Fruit fly (Drosophila melanogaster) whole organism, prepupa: ENCODE measurements around the gene Cpr66Cb.

Experiments used
- Blimp-1 ChIP-seq: fragments of 200-800 bp; sonication (Bioruptor generic); optimal IDR thresholded peaks from 3 replicates; lab custom pipeline; 2017; ENCODE audit warnings: missing biosample characterization, missing genetic modification characterization, mild to moderate bottlenecking, moderate library complexity, missing genetic modification reagents
- CG10631 ChIP-seq: fragments of 200-800 bp; sonication (Bioruptor generic); optimal IDR thresholded peaks from 2 replicates; lab custom pipeline; 2016; ENCODE audit warnings: missing biosample characterization, missing genetic modification characterization
- CG11294 ChIP-seq: fragments of 200-800 bp; sonication (Bioruptor generic); IDR thresholded peaks from 2 replicates; pipeline ENCODE4 v1.3.6; 2022; ENCODE audit warnings: missing biosample characterization, missing genetic modification characterization
- CG11762 ChIP-seq: fragments of 200-800 bp; sonication (Bioruptor generic); optimal IDR thresholded peaks from 3 replicates; lab custom pipeline; 2016; ENCODE audit warnings: missing biosample characterization, missing genetic modification characterization; ENCODE audit not compliant: insufficient read depth
- CG11902 ChIP-seq: fragments of 200-800 bp; sonication (Bioruptor generic); optimal IDR thresholded peaks from 3 replicates; lab custom pipeline; 2016; ENCODE audit warnings: missing biosample characterization, missing genetic modification characterization
- CG15336 ChIP-seq: fragments of 200-800 bp; sonication (Bioruptor generic); IDR thresholded peaks from 2 replicates; pipeline ENCODE4 v1.3.6; 2022; ENCODE audit warnings: missing biosample characterization, missing genetic modification characterization
- CG1621 ChIP-seq: fragments of 200-800 bp; sonication (Bioruptor generic); optimal IDR thresholded peaks from 3 replicates; lab custom pipeline; 2018; ENCODE audit warnings: missing biosample characterization, mild to moderate bottlenecking, missing genetic modification characterization
- CG3032 ChIP-seq: fragments of 200-800 bp; optimal IDR thresholded peaks from 2 replicates; lab custom pipeline; 2019; ENCODE audit warnings: missing biosample characterization, mild to moderate bottlenecking, missing genetic modification characterization, moderate library complexity
- CG31627 ChIP-seq: fragments of 200-800 bp; sonication (Bioruptor generic); optimal IDR thresholded peaks from 3 replicates; lab custom pipeline; 2016; ENCODE audit warnings: missing biosample characterization, missing genetic modification characterization
- CG32006 ChIP-seq: fragments of 200-800 bp; sonication (Bioruptor generic); optimal IDR thresholded peaks from 3 replicates; lab custom pipeline; 2017; ENCODE audit warnings: missing biosample characterization, mild to moderate bottlenecking, missing genetic modification characterization
- CG34406 ChIP-seq: fragments of 200-800 bp; sonication (Bioruptor generic); optimal IDR thresholded peaks from 3 replicates; lab custom pipeline; 2016; ENCODE audit warnings: missing biosample characterization, missing genetic modification characterization
- CG3919 ChIP-seq: fragments of 200-800 bp; sonication (Bioruptor generic); optimal IDR thresholded peaks from 3 replicates; lab custom pipeline; 2016; ENCODE audit warnings: missing biosample characterization, missing genetic modification characterization
- CG4318 ChIP-seq: fragments of 200-800 bp; sonication (Bioruptor generic); optimal IDR thresholded peaks from 3 replicates; lab custom pipeline; 2017; ENCODE audit warnings: missing biosample characterization, mild to moderate bottlenecking, missing genetic modification characterization
- CG6163 ChIP-seq: fragments of 200-800 bp; sonication (Bioruptor generic); IDR thresholded peaks from 3 replicates; pipeline ENCODE4 v1.3.6; 2022; ENCODE audit warnings: missing biosample characterization, missing genetic modification characterization
- CG6276 ChIP-seq: fragments of 200-800 bp; sonication (Bioruptor generic); optimal IDR thresholded peaks from 2 replicates; lab custom pipeline; 2017; ENCODE audit warnings: missing biosample characterization, mild to moderate bottlenecking, missing genetic modification characterization
- CG6792 ChIP-seq: fragments of 200-800 bp; sonication (Bioruptor generic); optimal IDR thresholded peaks from 3 replicates; lab custom pipeline; 2016; ENCODE audit warnings: missing biosample characterization, missing genetic modification characterization
- CG6854 ChIP-seq: fragments of 200-800 bp; sonication (Bioruptor generic); optimal IDR thresholded peaks from 2 replicates; lab custom pipeline; 2017; ENCODE audit warnings: missing biosample characterization, mild to moderate bottlenecking, missing genetic modification characterization
- CG7368 ChIP-seq: fragments of 200-800 bp; sonication (Bioruptor generic); optimal IDR thresholded peaks from 3 replicates; lab custom pipeline; 2016; ENCODE audit warnings: missing biosample characterization, missing genetic modification characterization
- CG8119 ChIP-seq: fragments of 200-800 bp; sonication (Bioruptor generic); IDR thresholded peaks from 3 replicates; pipeline ENCODE4 v1.3.6; 2022; ENCODE audit warnings: missing biosample characterization, missing genetic modification characterization
- CG9139 ChIP-seq: fragments of 200-800 bp; sonication (Bioruptor generic); optimal IDR thresholded peaks from 3 replicates; lab custom pipeline; 2017; ENCODE audit warnings: missing biosample characterization, mild to moderate bottlenecking, missing genetic modification characterization
- Eip75B ChIP-seq: fragments of 200-800 bp; sonication (Bioruptor generic); optimal IDR thresholded peaks from 3 replicates; lab custom pipeline; 2016; ENCODE audit warnings: missing biosample characterization, missing genetic modification characterization
- Eip78C ChIP-seq: fragments of 200-800 bp; sonication (Bioruptor generic); peaks from one replicate; lab custom pipeline; 2016; ENCODE audit warnings: missing biosample characterization, missing genetic modification characterization
- Eip93F ChIP-seq: fragments of 200-800 bp; sonication (Bioruptor generic); optimal IDR thresholded peaks from 2 replicates; lab custom pipeline; 2016; ENCODE audit warnings: missing biosample characterization, mild to moderate bottlenecking, missing genetic modification characterization
- Ets21C ChIP-seq: fragments of 200-800 bp; sonication (Bioruptor generic); optimal IDR thresholded peaks from 3 replicates; lab custom pipeline; 2016; ENCODE audit warnings: missing biosample characterization, missing genetic modification characterization
- Ets96B ChIP-seq: fragments of 200-800 bp; optimal IDR thresholded peaks from 2 replicates; lab custom pipeline; 2019; ENCODE audit warnings: missing biosample characterization, mild to moderate bottlenecking, missing genetic modification characterization, moderate library complexity
- Gug ChIP-seq: fragments of 200-800 bp; sonication (Bioruptor generic); IDR thresholded peaks from 2 replicates; pipeline ENCODE4 v1.3.6; 2022; ENCODE audit warnings: missing biosample characterization, missing genetic modification characterization
- Hr38 ChIP-seq: sonication (Bioruptor generic); optimal IDR thresholded peaks from 2 replicates; lab custom pipeline; 2016; ENCODE audit warnings: missing biosample characterization, missing genetic modification characterization
- Hr4 ChIP-seq: fragments of 200-800 bp; sonication (Bioruptor generic); optimal IDR thresholded peaks from 3 replicates; lab custom pipeline; 2016; ENCODE audit warnings: missing biosample characterization, missing genetic modification characterization
- Lpt ChIP-seq: fragments of 200-800 bp; sonication (Bioruptor generic); optimal IDR thresholded peaks from 3 replicates; lab custom pipeline; 2016; ENCODE audit warnings: missing biosample characterization, missing genetic modification characterization
- Met ChIP-seq: fragments of 200-800 bp; sonication (Bioruptor generic); optimal IDR thresholded peaks from 3 replicates; lab custom pipeline; 2016; ENCODE audit warnings: missing biosample characterization, missing genetic modification characterization
- OdsH ChIP-seq: fragments of 200-800 bp; sonication (Bioruptor generic); optimal IDR thresholded peaks from 3 replicates; lab custom pipeline; 2016; ENCODE audit warnings: missing biosample characterization, missing genetic modification characterization
- Smox ChIP-seq: fragments of 200-800 bp; sonication (Bioruptor generic); optimal IDR thresholded peaks from 3 replicates; lab custom pipeline; 2016; ENCODE audit warnings: missing biosample characterization, missing genetic modification characterization
- Sox102F ChIP-seq: fragments of 200-800 bp; sonication (Bioruptor generic); optimal IDR thresholded peaks from 2 replicates; lab custom pipeline; 2016; ENCODE audit warnings: missing biosample characterization, mild to moderate bottlenecking, missing genetic modification characterization
- Sox14 ChIP-seq: fragments of 200-800 bp; sonication (Bioruptor generic); optimal IDR thresholded peaks from 3 replicates; lab custom pipeline; 2016; ENCODE audit warnings: missing biosample characterization, missing genetic modification characterization
- Sox15 ChIP-seq: fragments of 200-800 bp; sonication (Bioruptor generic); optimal IDR thresholded peaks from 3 replicates; lab custom pipeline; 2016; ENCODE audit warnings: missing biosample characterization, missing genetic modification characterization
- achi ChIP-seq: fragments of 200-800 bp; sonication (Bioruptor generic); optimal IDR thresholded peaks from 3 replicates; lab custom pipeline; 2016; ENCODE audit warnings: missing biosample characterization, missing genetic modification characterization
- acj6 ChIP-seq: fragments of 200-800 bp; sonication (Bioruptor generic); optimal IDR thresholded peaks from 3 replicates; lab custom pipeline; 2016; ENCODE audit warnings: missing biosample characterization, missing genetic modification characterization
- cyc ChIP-seq: fragments of 200-800 bp; sonication (Bioruptor generic); optimal IDR thresholded peaks from 3 replicates; lab custom pipeline; 2016; ENCODE audit warnings: missing biosample characterization, missing genetic modification characterization
- dac ChIP-seq: fragments of 200-800 bp; sonication (Bioruptor generic); optimal IDR thresholded peaks from 2 replicates; lab custom pipeline; 2017; ENCODE audit warnings: missing biosample characterization, mild to moderate bottlenecking, missing genetic modification characterization
- dsx ChIP-seq: fragments of 200-800 bp; optimal IDR thresholded peaks from 3 replicates; lab custom pipeline; 2019; ENCODE audit warnings: missing biosample characterization, mild to moderate bottlenecking, missing genetic modification characterization, moderate library complexity; ENCODE audit not compliant: poor library complexity, severe bottlenecking
- eg ChIP-seq: fragments of 200-800 bp; sonication (Bioruptor generic); IDR thresholded peaks from 3 replicates; pipeline ENCODE4 v1.3.6; 2022; ENCODE audit warnings: missing biosample characterization, missing genetic modification characterization
- fd59A ChIP-seq: fragments of 200-800 bp; sonication (Bioruptor generic); optimal IDR thresholded peaks from 2 replicates; lab custom pipeline; 2017; ENCODE audit warnings: missing biosample characterization, mild to moderate bottlenecking, missing genetic modification characterization, missing genetic modification reagents
- fd85E ChIP-seq: fragments of 200-800 bp; sonication (Bioruptor generic); optimal IDR thresholded peaks from 3 replicates; lab custom pipeline; 2016; ENCODE audit warnings: missing biosample characterization, missing genetic modification characterization
- fkh ChIP-seq: fragments of 200-800 bp; sonication (Bioruptor generic); optimal IDR thresholded peaks from 3 replicates; lab custom pipeline; 2017; ENCODE audit warnings: missing biosample characterization, mild to moderate bottlenecking, missing genetic modification characterization, moderate library complexity
- lz ChIP-seq: fragments of 200-800 bp; sonication (Bioruptor generic); optimal IDR thresholded peaks from 3 replicates; lab custom pipeline; 2016; ENCODE audit warnings: missing biosample characterization, missing genetic modification characterization
- net ChIP-seq: fragments of 200-800 bp; sonication (Bioruptor generic); optimal IDR thresholded peaks from 3 replicates; lab custom pipeline; 2016; ENCODE audit warnings: missing biosample characterization, missing genetic modification characterization
- pdm3 ChIP-seq: fragments of 200-800 bp; sonication (Bioruptor generic); optimal IDR thresholded peaks from 3 replicates; lab custom pipeline; 2016; ENCODE audit warnings: missing biosample characterization, missing genetic modification characterization
- salr ChIP-seq, 2 experiments: fragments of 200-800 bp; sonication (Bioruptor generic); optimal IDR thresholded peaks; 3 replicates each; lab custom pipeline; 2016 to 2018; ENCODE audit warnings: missing biosample characterization in 2 of 2, missing genetic modification characterization in 2 of 2, mild to moderate bottlenecking in 1 of 2
- spab ChIP-seq: fragments of 200-800 bp; sonication (Bioruptor generic); optimal IDR thresholded peaks from 2 replicates; lab custom pipeline; 2017; ENCODE audit warnings: missing biosample characterization, mild to moderate bottlenecking, missing genetic modification characterization, missing genetic modification reagents
- svp ChIP-seq: fragments of 200-800 bp; sonication (Bioruptor generic); peaks from one replicate; lab custom pipeline; 2016; ENCODE audit warnings: missing biosample characterization, missing genetic modification characterization
- topi ChIP-seq: fragments of 200-800 bp; sonication (Bioruptor generic); optimal IDR thresholded peaks from 3 replicates; lab custom pipeline; 2016; ENCODE audit warnings: missing biosample characterization, missing genetic modification characterization

The Cpr66Cb gene

dm6 chr3L:8346100-8346980, 9.9 kb downstream of the Cpr66Cb start, which contains the start of the genes CG7182 and GAPcenA:
TSS of gene CG7182 (minus strand) at chr3L:8346382.
TSS of gene GAPcenA (plus strand) at chr3L:8346561.
- TF ChIP-seq CG11902, result peak; percentile 53
- peak; percentile 27 for TF ChIP-seq Eip93F (GFP tag; lab: Kevin White, UChicago)
- TF ChIP-seq fkh (GFP tag; lab: Kevin White, UChicago), result peak; percentile 54
- TF ChIP-seq Sox15 (GFP tag; lab: Kevin White, UChicago), result peak; percentile 43
- TF ChIP-seq salr (GFP tag; optimal IDR thresholded peaks at IDR 0.05; lab: Kevin White, UChicago), result no peak
- peak; percentile 63 for TF ChIP-seq CG31627 (GFP tag; lab: Kevin White, UChicago)
- TF ChIP-seq Ets21C, result no peak
- peak; percentile 7 for TF ChIP-seq fd59A (GFP tag; lab: Kevin White, UChicago)
- TF ChIP-seq Lpt (GFP tag; lab: Kevin White, UChicago), result peak; percentile 36
- TF ChIP-seq CG1621, result peak; percentile 16
- TF ChIP-seq dsx (GFP tag; lab: Kevin White, UChicago), result no peak
- TF ChIP-seq CG6792 (GFP tag; lab: Kevin White, UChicago), result peak; percentile 70
- peak; percentile 26 for TF ChIP-seq CG9139
- TF ChIP-seq achi, result peak; percentile 78
- peak; percentile 64 for TF ChIP-seq CG11762 (GFP tag; lab: Kevin White, UChicago)
- no peak for TF ChIP-seq acj6
- peak; percentile 59; the same call in 1 of the 2 replicates for TF ChIP-seq CG15336 (GFP tag; lab: Robert Waterston, UW)
- TF ChIP-seq CG4318, result no peak
- peak; percentile 64 for TF ChIP-seq cyc (GFP tag; lab: Kevin White, UChicago)
- no peak for TF ChIP-seq Eip75B (GFP tag; lab: Kevin White, UChicago)
- TF ChIP-seq fd85E, result no peak
- peak; percentile 23; the same call in 1 of the 2 replicates for TF ChIP-seq CG11294
- peak; percentile 41 for TF ChIP-seq Sox14 (GFP tag; lab: Kevin White, UChicago)
- TF ChIP-seq CG6276 (GFP tag; lab: Kevin White, UChicago), result no peak
- TF ChIP-seq Eip78C (GFP tag; lab: Kevin White, UChicago), result peak; percentile 92
- peak; percentile 87 for TF ChIP-seq CG10631 (GFP tag; lab: Kevin White, UChicago)
- peak; percentile 75 for TF ChIP-seq CG6163 (GFP tag; lab: Robert Waterston, UW)
- peak; percentile 85 for TF ChIP-seq CG3032 (tag; lab: Kevin White, UChicago)
- TF ChIP-seq pdm3 (GFP tag; lab: Kevin White, UChicago), result no peak
- TF ChIP-seq CG6854 (GFP tag; lab: Kevin White, UChicago), result peak; percentile 28
- peak; percentile 71 for TF ChIP-seq CG3919 (GFP tag; lab: Kevin White, UChicago)
- TF ChIP-seq Blimp-1 (GFP tag; lab: Kevin White, UChicago), result peak; percentile 42
- TF ChIP-seq CG7368 (GFP tag; lab: Kevin White, UChicago), result peak; percentile 57
- no peak for TF ChIP-seq Hr38 (GFP tag; lab: Kevin White, UChicago)
- no peak for TF ChIP-seq Hr4 (GFP tag; lab: Kevin White, UChicago)
- TF ChIP-seq OdsH (GFP tag; lab: Kevin White, UChicago), result no peak
- TF ChIP-seq topi (GFP tag; lab: Kevin White, UChicago), result peak; percentile 75
- no peak for TF ChIP-seq Met (GFP tag; lab: Kevin White, UChicago)
- TF ChIP-seq Ets96B (tag; lab: Kevin White, UChicago), result peak; percentile 78
- TF ChIP-seq Gug (GFP tag; lab: Robert Waterston, UW), result 0 out of 2 replicates have a peak, but pooled peaks have one; percentile 9
- TF ChIP-seq lz (GFP tag; lab: Kevin White, UChicago), result peak; percentile 66
- TF ChIP-seq spab (GFP tag; lab: Kevin White, UChicago), result peak; percentile 41
- no peak for TF ChIP-seq Smox (GFP tag; lab: Kevin White, UChicago)
- TF ChIP-seq net, result peak; percentile 71
- no peak for TF ChIP-seq dac (GFP tag; lab: Kevin White, UChicago)
- no peak for TF ChIP-seq Sox102F (GFP tag; lab: Kevin White, UChicago)
- no peak for TF ChIP-seq CG32006 (GFP tag; lab: Kevin White, UChicago)
- TF ChIP-seq eg, result peak; percentile 75
- peak; percentile 54; the same call in 2 of the 3 replicates for TF ChIP-seq CG8119 (GFP tag; lab: Robert Waterston, UW)
- peak; percentile 97 for TF ChIP-seq svp
- TF ChIP-seq CG34406, result peak; percentile 81
